Fruit fly (Drosophila melanogaster) Kc167 (cell line): Measurements from ENCODE around the gene CG14352.

Source experiments
- Myc ChIP-seq: fragments of >200 bp; optimal IDR thresholded peaks from 2 replicates; lab custom pipeline; 2017; ENCODE audit warnings: missing external identifiers
- Sin3A ChIP-seq: fragments of >200 bp; optimal IDR thresholded peaks from 2 replicates; lab custom pipeline; 2018; ENCODE audit warnings: missing external identifiers
- h ChIP-seq: fragments of >200 bp; optimal IDR thresholded peaks from 3 replicates; lab custom pipeline; 2018; ENCODE audit warnings: missing external identifiers
- insv ChIP-seq: fragments of >200 bp; optimal IDR thresholded peaks from 3 replicates; lab custom pipeline; 2018; ENCODE audit warnings: missing external identifiers
- psq ChIP-seq: fragments of >200 bp; optimal IDR thresholded peaks from 2 replicates; lab custom pipeline; 2017; ENCODE audit warnings: missing external identifiers
- ttk ChIP-seq: sonication (Bioruptor generic); optimal IDR thresholded peaks from 2 replicates; lab custom pipeline; 2017; ENCODE audit warnings: missing external identifiers

dm6 chr2L:1637265-1637664 lies 26.1 kb downstream of the CG14352 start:
- TF ChIP-seq psq = no peak
- TF ChIP-seq h = no peak
- no peak for TF ChIP-seq Myc (lab: Kevin White, UChicago)
- no peak for TF ChIP-seq ttk (lab: Kevin White, UChicago)
- TF ChIP-seq Sin3A (lab: Kevin White, UChicago) = no peak
- no peak for TF ChIP-seq insv (lab: Kevin White, UChicago)
